Fruit fly (Drosophila melanogaster): ENCODE results near the gene Pdf.

dm6 chr3R:26502072-26502471 is 46.1 kb upstream of the Pdf start:
- TF ChIP-seq pan (optimal IDR thresholded peaks at IDR 0.05) (no peak), EcR (GFP tag; optimal IDR thresholded peaks at IDR 0.05) (no peak), CG8478 (optimal IDR thresholded peaks at IDR 0.05) (no peak), usp (GFP tag; optimal IDR thresholded peaks at IDR 0.05) (no peak), psq (optimal IDR thresholded peaks at IDR 0.05) (no peak)

Data from whole organism.